Fruit fly (Drosophila melanogaster) whole organism, embryonic: ENCODE data around the gene Tbc1d22.
A peak's percentile ranks its signal among the peaks of the same experiment; 100 is the strongest.

Experiments
- B-H2 ChIP-seq: fragments of 200-800 bp; sonication (Bioruptor generic); optimal IDR thresholded peaks from 2 replicates; lab custom pipeline; 2018; ENCODE audit warnings: missing biosample characterization, mild to moderate bottlenecking, missing genetic modification characterization
- BEAF-32 ChIP-seq: fragments of 200-800 bp; sonication (Bioruptor generic); optimal IDR thresholded peaks from 3 replicates; lab custom pipeline; 2017; ENCODE audit warnings: missing biosample characterization, missing genetic modification characterization, mild to moderate bottlenecking, moderate library complexity, missing genetic modification reagents
- CG12155 ChIP-seq: fragments of 200-800 bp; sonication (Bioruptor generic); optimal IDR thresholded peaks from 3 replicates; lab custom pipeline; 2016; ENCODE audit warnings: missing biosample characterization, missing genetic modification characterization
- CG12659 ChIP-seq: fragments of 200-800 bp; sonication (Bioruptor generic); optimal IDR thresholded peaks from 3 replicates; lab custom pipeline; 2017; ENCODE audit warnings: mild to moderate bottlenecking, missing biosample characterization, missing genetic modification reagents, missing genetic modification characterization
- CG13287 ChIP-seq: fragments of 200-800 bp; sonication (Bioruptor generic); IDR thresholded peaks from 2 replicates; pipeline ENCODE4 v1.3.6; 2022; ENCODE audit warnings: missing biosample characterization, missing genetic modification characterization; ENCODE audit not compliant: partially characterized antibody
- CG14014 ChIP-seq: fragments of 200-800 bp; sonication (Bioruptor generic); IDR thresholded peaks from 2 replicates; pipeline ENCODE4 v1.3.6; 2022; ENCODE audit warnings: missing biosample characterization, missing genetic modification characterization
- CG17912 ChIP-seq: fragments of 200-800 bp; sonication (Bioruptor generic); optimal IDR thresholded peaks from 2 replicates; lab custom pipeline; 2018; ENCODE audit warnings: missing biosample characterization, mild to moderate bottlenecking, missing genetic modification characterization
- CG1832 ChIP-seq: fragments of 200-800 bp; sonication (Bioruptor generic); optimal IDR thresholded peaks from 2 replicates; lab custom pipeline; 2017; ENCODE audit warnings: missing biosample characterization, mild to moderate bottlenecking, missing genetic modification characterization, inconsistent platforms
- CG2116 ChIP-seq: fragments of 200-800 bp; sonication (Bioruptor generic); optimal IDR thresholded peaks from 3 replicates; lab custom pipeline; 2018; ENCODE audit warnings: missing biosample characterization, mild to moderate bottlenecking, missing genetic modification characterization
- CG2712 ChIP-seq: fragments of 200-800 bp; optimal IDR thresholded peaks from 3 replicates; lab custom pipeline; 2019; ENCODE audit warnings: missing biosample characterization, mild to moderate bottlenecking, missing genetic modification characterization, moderate library complexity
- CG34376 ChIP-seq: fragments of 200-800 bp; sonication (Bioruptor generic); optimal IDR thresholded peaks from 2 replicates; lab custom pipeline; 2018; ENCODE audit warnings: missing biosample characterization, mild to moderate bottlenecking, missing genetic modification characterization
- CG3995 ChIP-seq: fragments of 200-800 bp; sonication (Bioruptor generic); optimal IDR thresholded peaks from 3 replicates; lab custom pipeline; 2016; ENCODE audit warnings: missing biosample characterization, missing genetic modification characterization
- CG6272 ChIP-seq: fragments of 200-800 bp; sonication (Bioruptor generic); IDR thresholded peaks from 2 replicates; pipeline ENCODE4 v1.3.6; 2022; ENCODE audit warnings: missing biosample characterization, missing genetic modification characterization
- CG9609 ChIP-seq: fragments of 200-800 bp; sonication (Bioruptor generic); optimal IDR thresholded peaks from 3 replicates; lab custom pipeline; 2016; ENCODE audit warnings: missing biosample characterization, missing genetic modification characterization
- D19A ChIP-seq: fragments of 200-800 bp; optimal IDR thresholded peaks from 3 replicates; lab custom pipeline; 2019; ENCODE audit warnings: missing biosample characterization, mild to moderate bottlenecking, missing genetic modification characterization, moderate library complexity
- Dek ChIP-seq: fragments of 200-800 bp; sonication (Bioruptor generic); optimal IDR thresholded peaks from 3 replicates; lab custom pipeline; 2019; ENCODE audit warnings: missing biosample characterization, mild to moderate bottlenecking, missing genetic modification characterization, moderate library complexity
- Doc3 ChIP-seq: fragments of 200-800 bp; sonication (Bioruptor generic); IDR thresholded peaks from 3 replicates; pipeline ENCODE4 v1.3.6; 2022; ENCODE audit warnings: missing biosample characterization, missing genetic modification characterization; ENCODE audit not compliant: partially characterized antibody
- Dref ChIP-seq: fragments of 200-800 bp; sonication (Bioruptor generic); IDR thresholded peaks from 2 replicates; pipeline ENCODE4 v1.3.6; 2022; ENCODE audit warnings: missing biosample characterization, missing genetic modification characterization
- Ets97D ChIP-seq: fragments of 200-800 bp; sonication (Bioruptor generic); optimal IDR thresholded peaks from 3 replicates; lab custom pipeline; 2016; ENCODE audit warnings: missing biosample characterization, missing genetic modification characterization
- Gug ChIP-seq: fragments of 200-800 bp; sonication (Bioruptor generic); IDR thresholded peaks from 4 replicates; pipeline ENCODE4 v1.3.6; 2022; ENCODE audit warnings: missing biosample characterization, missing genetic modification characterization
- HLH4C ChIP-seq: fragments of 200-800 bp; sonication (Bioruptor generic); IDR thresholded peaks from 3 replicates; pipeline ENCODE4 v1.3.6; 2022; ENCODE audit warnings: missing biosample characterization, missing genetic modification characterization; ENCODE audit not compliant: partially characterized antibody
- MESR4 ChIP-seq: fragments of 200-800 bp; sonication (Bioruptor generic); optimal IDR thresholded peaks from 2 replicates; lab custom pipeline; 2018; ENCODE audit warnings: missing biosample characterization, mild to moderate bottlenecking, missing genetic modification characterization, moderate library complexity
- Opbp ChIP-seq: fragments of 200-800 bp; sonication (Bioruptor generic); IDR thresholded peaks from 3 replicates; pipeline ENCODE4 v1.3.6; 2022; ENCODE audit warnings: missing biosample characterization, missing genetic modification characterization; ENCODE audit not compliant: partially characterized antibody
- TFAM ChIP-seq: fragments of 200-800 bp; sonication (Bioruptor generic); optimal IDR thresholded peaks from 2 replicates; lab custom pipeline; 2017; ENCODE audit warnings: missing biosample characterization, missing genetic modification characterization, inconsistent platforms
- YL-1 ChIP-seq: fragments of 200-800 bp; sonication (Bioruptor generic); optimal IDR thresholded peaks from 3 replicates; lab custom pipeline; 2017; ENCODE audit warnings: missing biosample characterization, mild to moderate bottlenecking, missing genetic modification characterization
- abd-A ChIP-seq: fragments of 200-800 bp; sonication (Bioruptor generic); optimal IDR thresholded peaks from 3 replicates; lab custom pipeline; 2019; ENCODE audit warnings: missing biosample characterization, mild to moderate bottlenecking, missing genetic modification characterization, moderate library complexity
- amos ChIP-seq: fragments of 200-800 bp; sonication (Bioruptor generic); IDR thresholded peaks from 2 replicates; pipeline ENCODE4 v1.3.6; 2022; ENCODE audit warnings: missing biosample characterization, missing genetic modification characterization; ENCODE audit not compliant: partially characterized antibody
- chinmo ChIP-seq: fragments of 200-800 bp; sonication (Bioruptor generic); IDR thresholded peaks from 4 replicates; pipeline ENCODE4 v1.3.6; 2022; ENCODE audit warnings: missing biosample characterization, missing genetic modification characterization; ENCODE audit not compliant: partially characterized antibody
- chn ChIP-seq: fragments of 200-800 bp; sonication (Bioruptor generic); optimal IDR thresholded peaks from 2 replicates; lab custom pipeline; 2016; ENCODE audit warnings: missing biosample characterization, missing genetic modification characterization
- dpn ChIP-seq, 2 experiments: fragments of 200-800 bp; sonication (Bioruptor generic); optimal IDR thresholded peaks; 3 replicates each; lab custom pipeline; 2016; ENCODE audit warnings: missing biosample characterization in 2 of 2, missing genetic modification characterization in 2 of 2
- gfzf ChIP-seq: fragments of 200-800 bp; sonication (Bioruptor generic); optimal IDR thresholded peaks from 2 replicates; lab custom pipeline; 2016; ENCODE audit warnings: missing biosample characterization, mild to moderate bottlenecking, missing genetic modification characterization, moderate library complexity
- hbn ChIP-seq: fragments of 200-800 bp; sonication (Bioruptor generic); IDR thresholded peaks from 2 replicates; pipeline ENCODE4 v1.3.6; 2022; ENCODE audit warnings: missing biosample characterization, missing genetic modification characterization; ENCODE audit not compliant: partially characterized antibody
- inv ChIP-seq: fragments of 200-800 bp; sonication (Bioruptor generic); IDR thresholded peaks from 2 replicates; pipeline ENCODE4 v1.3.6; 2022; ENCODE audit warnings: missing biosample characterization, missing genetic modification characterization; ENCODE audit not compliant: partially characterized antibody
- nerfin-2 ChIP-seq: fragments of 200-800 bp; sonication (Bioruptor generic); IDR thresholded peaks from 2 replicates; pipeline ENCODE4 v1.3.6; 2022; ENCODE audit warnings: missing biosample characterization, missing genetic modification characterization; ENCODE audit not compliant: partially characterized antibody
- nom ChIP-seq: fragments of 200-800 bp; sonication (Bioruptor generic); optimal IDR thresholded peaks from 2 replicates; lab custom pipeline; 2017; ENCODE audit warnings: missing biosample characterization, missing genetic modification characterization, mild to moderate bottlenecking, moderate library complexity, missing genetic modification reagents
- phol ChIP-seq: fragments of 200-800 bp; sonication (Bioruptor generic); optimal IDR thresholded peaks from 3 replicates; lab custom pipeline; 2018; ENCODE audit warnings: missing biosample characterization, mild to moderate bottlenecking, missing genetic modification characterization, moderate library complexity
- pzg ChIP-seq: fragments of 200-800 bp; sonication (Bioruptor generic); optimal IDR thresholded peaks from 3 replicates; lab custom pipeline; 2018; ENCODE audit warnings: missing biosample characterization, mild to moderate bottlenecking, missing genetic modification characterization, moderate library complexity
- rib ChIP-seq: fragments of 200-800 bp; sonication (Bioruptor generic); IDR thresholded peaks from 2 replicates; pipeline ENCODE4 v1.3.6; 2022; ENCODE audit warnings: missing biosample characterization, missing genetic modification characterization
- slbo ChIP-seq: fragments of 200-800 bp; sonication (Bioruptor generic); IDR thresholded peaks from 2 replicates; pipeline ENCODE4 v1.3.6; 2022; ENCODE audit warnings: missing biosample characterization, missing genetic modification characterization
- sna ChIP-seq: fragments of 200-800 bp; sonication (Bioruptor generic); IDR thresholded peaks from 2 replicates; pipeline ENCODE4 v1.3.6; 2022; ENCODE audit warnings: missing biosample characterization, missing genetic modification characterization; ENCODE audit not compliant: partially characterized antibody
- stwl ChIP-seq: fragments of 200-800 bp; sonication (Bioruptor generic); optimal IDR thresholded peaks from 3 replicates; lab custom pipeline; 2018; ENCODE audit warnings: missing biosample characterization, mild to moderate bottlenecking, missing genetic modification characterization, moderate library complexity
- sug ChIP-seq: fragments of 200-800 bp; optimal IDR thresholded peaks from 2 replicates; lab custom pipeline; 2019; ENCODE audit warnings: missing biosample characterization, mild to moderate bottlenecking, missing genetic modification characterization, moderate library complexity
- tna ChIP-seq: fragments of 200-800 bp; sonication (Bioruptor generic); IDR thresholded peaks from 2 replicates; pipeline ENCODE4 v1.3.6; 2022; ENCODE audit warnings: missing biosample characterization, missing genetic modification characterization; ENCODE audit not compliant: partially characterized antibody
- vnd ChIP-seq: fragments of 200-800 bp; sonication (Bioruptor generic); IDR thresholded peaks from 3 replicates; pipeline ENCODE4 v1.3.6; 2022; ENCODE audit warnings: missing biosample characterization, missing genetic modification characterization; ENCODE audit not compliant: partially characterized antibody
- zfh1 ChIP-seq: fragments of 200-800 bp; sonication (Bioruptor generic); IDR thresholded peaks from 3 replicates; pipeline ENCODE4 v1.3.6; 2022; ENCODE audit warnings: missing biosample characterization, missing genetic modification characterization
- zfh2 ChIP-seq: fragments of 200-800 bp; sonication (Bioruptor generic); optimal IDR thresholded peaks from 2 replicates; lab custom pipeline; 2016; ENCODE audit warnings: missing biosample characterization, missing genetic modification characterization

Tbc1d22 gene

dm6 chr3R:21064000-21064924, 37.7 kb upstream of the Tbc1d22 start, which contains the start of gene Cortactin (continued):
- 0 out of 2 replicates have a peak, but pooled peaks have one; percentile 4 for TF ChIP-seq slbo (GFP tag; lab: Robert Waterston, UW)
- TF ChIP-seq CG14014, result no peak
- peak; percentile 90 for TF ChIP-seq MESR4 (GFP tag; lab: Kevin White, UChicago)
- TF ChIP-seq CG2116, result peak; percentile 69
- TF ChIP-seq gfzf (GFP tag; lab: Kevin White, UChicago), result peak; percentile 63
- no peak for TF ChIP-seq chn (GFP tag; lab: Kevin White, UChicago)
- TF ChIP-seq Opbp, result peak; percentile 92
- TF ChIP-seq Ets97D (GFP tag; lab: Kevin White, UChicago), result peak; percentile 85
- TF ChIP-seq Dref (GFP tag; lab: Robert Waterston, UW), result peak; percentile 100
- peak; percentile 62 for TF ChIP-seq CG12659 (GFP tag; lab: Kevin White, UChicago)
- peak; percentile 83 for TF ChIP-seq inv
- no peak for TF ChIP-seq CG1832 (GFP tag; lab: Kevin White, UChicago)
- peak; percentile 90 for TF ChIP-seq BEAF-32 (GFP tag; lab: Kevin White, UChicago)
- TF ChIP-seq rib (GFP tag; lab: Robert Waterston, UW), result 0 out of 2 replicates have a peak, but pooled peaks have one; percentile 15
- peak; percentile 32 for TF ChIP-seq phol
- TF ChIP-seq vnd (GFP tag; lab: Robert Waterston, UW), result peak; percentile 82
- TF ChIP-seq B-H2 (GFP tag; lab: Kevin White, UChicago), result peak; percentile 48
- no peak for TF ChIP-seq D19A (tag; lab: Kevin White, UChicago)
- peak; percentile 46 for TF ChIP-seq CG2712 (tag; lab: Kevin White, UChicago)
- TF ChIP-seq sug (tag; lab: Kevin White, UChicago), result peak; percentile 32
- peak; percentile 95 for TF ChIP-seq amos (GFP tag; lab: Robert Waterston, UW)
- peak; percentile 68 for TF ChIP-seq CG34376 (GFP tag; lab: Kevin White, UChicago)
- TF ChIP-seq zfh2 (GFP tag; lab: Kevin White, UChicago), result peak; percentile 11
- TF ChIP-seq tna (GFP tag; lab: Robert Waterston, UW), result peak; percentile 91
- TF ChIP-seq hbn (GFP tag; lab: Robert Waterston, UW), result peak; percentile 81
- TF ChIP-seq Doc3 (GFP tag; lab: Robert Waterston, UW), result peak; percentile 93
- TF ChIP-seq Gug (GFP tag; lab: Robert Waterston, UW), result peak; percentile 14; the same call in 1 of the 4 replicates
- TF ChIP-seq nom (GFP tag; lab: Kevin White, UChicago), result peak; percentile 18
- TF ChIP-seq CG9609, result no peak
- TF ChIP-seq sna (GFP tag; lab: Robert Waterston, UW), result peak; percentile 89
- TF ChIP-seq chinmo, result peak; percentile 98
- TF ChIP-seq stwl (tag; lab: Kevin White, UChicago), result peak; percentile 88
- peak; percentile 34 for TF ChIP-seq CG17912 (GFP tag; lab: Kevin White, UChicago)
- TF ChIP-seq CG13287, result peak; percentile 89; the same call in 1 of the 2 replicates
- peak; percentile 84 for TF ChIP-seq nerfin-2 (GFP tag; lab: Robert Waterston, UW)
- TF ChIP-seq pzg, result peak; percentile 94
- TF ChIP-seq zfh1, result no peak
- TF ChIP-seq TFAM (GFP tag; lab: Kevin White, UChicago), result no peak
- TF ChIP-seq Dek, result peak; percentile 1
- peak in 1 of 2 experiments; percentile 1 for TF ChIP-seq dpn (GFP tag; optimal IDR thresholded peaks at IDR 0.05; lab: Kevin White, UChicago)
- TF ChIP-seq CG12155, result peak; percentile 57
- peak; percentile 92 for TF ChIP-seq HLH4C (GFP tag; lab: Robert Waterston, UW)
- peak; percentile 30 for TF ChIP-seq YL-1 (GFP tag; lab: Kevin White, UChicago)
- peak; percentile 10 for TF ChIP-seq abd-A (tag; lab: Kevin White, UChicago)
- peak; percentile 90 for TF ChIP-seq CG3995 (GFP tag; lab: Kevin White, UChicago)
- TF ChIP-seq CG6272 (GFP tag; lab: Robert Waterston, UW), result 0 out of 2 replicates have a peak, but pooled peaks have one; percentile 14
